Worm (Caenorhabditis elegans): ENCODE results near the gene T27E4.5.

T27E4.5 gene

DNA sequence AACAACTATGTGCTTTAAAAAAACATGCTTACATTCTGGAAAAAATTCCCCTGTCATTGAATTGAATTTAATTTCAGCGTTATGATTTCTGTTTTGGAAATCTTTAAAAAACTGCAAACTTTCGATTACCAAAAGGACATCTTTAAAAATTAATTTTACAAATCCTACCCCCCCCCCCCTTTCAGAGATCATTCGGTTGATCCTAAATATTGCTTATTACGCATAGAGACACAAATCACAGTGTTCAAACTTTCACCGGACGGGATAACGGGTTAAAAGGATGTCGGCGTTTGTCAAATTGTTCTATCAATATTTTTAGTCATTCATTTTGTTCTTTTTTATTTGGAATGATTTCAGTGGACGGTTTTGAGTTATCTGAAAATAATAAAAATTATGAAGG is 36.3 kb downstream of the T27E4.5 start, which contains the start of gene C25E10.4:
Gene C25E10.4, plus strand, starts transcription at position 301 of the 400 bp plus-strand sequence.
- no peak for TF ChIP-seq D2030.7 (GFP tag; IDR thresholded peaks at IDR 0.05)
- TF ChIP-seq let-526 (GFP tag; IDR thresholded peaks at IDR 0.05) = no peak
- no peak for TF ChIP-seq F33H1.4 (GFP tag; IDR thresholded peaks at IDR 0.05)
- no peak for TF ChIP-seq gei-17 (GFP tag; optimal IDR thresholded peaks at IDR 0.05)
- no peak for TF ChIP-seq mxl-1 (tag; optimal IDR thresholded peaks at IDR 0.05)
- no peak for TF ChIP-seq Y53G8AR.9 (GFP tag; conservative IDR thresholded peaks at IDR 0.05)
- no peak for TF ChIP-seq B0035.1 (tag; optimal IDR thresholded peaks at IDR 0.05)
- TF ChIP-seq nhr-27 (tag; optimal IDR thresholded peaks at IDR 0.05) = no peak
- no peak for TF ChIP-seq rpc-1 (optimal IDR thresholded peaks at IDR 0.05)
- TF ChIP-seq rpc-1 (tag; optimal IDR thresholded peaks at IDR 0.05) = no peak
- no peak for TF ChIP-seq hmg-20 (GFP tag; IDR thresholded peaks at IDR 0.05)
- TF ChIP-seq sdz-38 (tag; optimal IDR thresholded peaks at IDR 0.05) = no peak
- no peak for TF ChIP-seq Y79H2A.3 (GFP tag; conservative IDR thresholded peaks at IDR 0.05)
- TF ChIP-seq B0019.2 (GFP tag; conservative IDR thresholded peaks at IDR 0.05) = no peak
- no peak for TF ChIP-seq F23B12.7 (tag; optimal IDR thresholded peaks at IDR 0.05; ENCODE audit: insufficient read depth)
- TF ChIP-seq F55B11.4 (tag; optimal IDR thresholded peaks at IDR 0.05; ENCODE audit: borderline replicate concordance, insufficient read depth) = no peak
- TF ChIP-seq F57C9.4 (tag; optimal IDR thresholded peaks at IDR 0.05) = no peak
- TF ChIP-seq F10E7.11 (tag; optimal IDR thresholded peaks at IDR 0.05) = no peak

ce11 chrV:9030248-9030647 is 39.3 kb downstream of the T27E4.5 start, which contains the start of gene C25E10.5:
Gene C25E10.5, plus strand, starts transcription at chrV:9030548.
- TF ChIP-seq lsy-27 (tag; optimal IDR thresholded peaks at IDR 0.05; ENCODE audit: borderline replicate concordance, insufficient read depth) (no peak), pbrm-1 (GFP tag; IDR thresholded peaks at IDR 0.05) (no peak), B0336.3 (GFP tag; IDR thresholded peaks at IDR 0.05) (no peak), aptf-3 (GFP tag; IDR thresholded peaks at IDR 0.05) (no peak), let-607 (tag; optimal IDR thresholded peaks at IDR 0.05) (no peak), aptf-2 (GFP tag; conservative IDR thresholded peaks at IDR 0.05) (no peak)

- TF ChIP-seq tlf-1 (GFP tag; optimal IDR thresholded peaks at IDR 0.05) = no peak
- TF ChIP-seq snpc-3.4 (tag; optimal IDR thresholded peaks at IDR 0.05) = no peak
- TF ChIP-seq T07F8.4 (tag; optimal IDR thresholded peaks at IDR 0.05) = no peak
- TF ChIP-seq efl-1 (GFP tag; optimal IDR thresholded peaks at IDR 0.05) = no peak
- TF ChIP-seq lin-40 (tag; optimal IDR thresholded peaks at IDR 0.05) = no peak
- TF ChIP-seq gei-17 (GFP tag; optimal IDR thresholded peaks at IDR 0.05) = no peak
- no peak for TF ChIP-seq rec-8 (tag; optimal IDR thresholded peaks at IDR 0.05)
- no peak for TF ChIP-seq lag-1 (GFP tag; IDR thresholded peaks at IDR 0.05)
- TF ChIP-seq F22D6.2 (tag; optimal IDR thresholded peaks at IDR 0.05) = no peak
- no peak for TF ChIP-seq hmg-20 (GFP tag; IDR thresholded peaks at IDR 0.05)
- no peak for TF ChIP-seq unc-130 (GFP tag; optimal IDR thresholded peaks at IDR 0.05)
- TF ChIP-seq die-1 (tag; optimal IDR thresholded peaks at IDR 0.05) = no peak
- TF ChIP-seq dpl-1 (GFP tag; optimal IDR thresholded peaks at IDR 0.05) = no peak
- no peak for TF ChIP-seq cebp-2 (GFP tag; IDR thresholded peaks at IDR 0.05)
Measured at ce11 chrV:9024713-9025112, 44.9 kb downstream of the T27E4.5 start, which contains the start of gene bus-1. Gene bus-1, minus strand, starts transcription at chrV:9024813.

Measured in whole organism, young adult.